Fruit fly (Drosophila melanogaster): ENCODE data around the gene mip130.

The mip130 gene

DNA sequence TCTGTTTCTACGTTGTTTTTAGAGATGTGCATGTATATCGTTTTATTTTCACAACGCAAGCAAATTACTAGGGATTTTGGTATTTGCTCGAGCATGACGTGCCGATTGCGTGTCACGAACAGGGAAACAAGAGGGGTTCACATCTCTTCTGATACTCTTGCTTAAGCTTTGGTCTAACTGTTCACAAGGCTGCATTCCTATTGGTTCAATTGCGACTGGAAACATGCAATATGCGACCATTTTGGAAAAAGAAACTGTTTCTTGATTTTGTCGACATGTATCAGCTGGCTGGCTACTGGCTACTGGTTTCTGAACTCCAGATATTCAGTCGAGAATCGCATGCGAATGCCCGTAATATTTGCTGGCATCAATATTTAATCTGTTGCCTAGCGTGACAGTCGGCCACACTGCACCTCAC lies 27.9 kb upstream of the mip130 start, which contains the start of gene Coa8 (continued):
- TF ChIP-seq CG2116 (GFP tag; optimal IDR thresholded peaks at IDR 0.05) (peak; percentile 3), CG10462 (GFP tag; optimal IDR thresholded peaks at IDR 0.05) (no peak), pfk (GFP tag; optimal IDR thresholded peaks at IDR 0.05) (no peak), CG11085 (GFP tag; IDR thresholded peaks at IDR 0.05) (0 out of 2 replicates have a peak, but pooled peaks have one; percentile 14), CG32772 (GFP tag; IDR thresholded peaks at IDR 0.05) (0 out of 2 replicates have a peak, but pooled peaks have one; percentile 47), disco-r (GFP tag; optimal IDR thresholded peaks at IDR 0.05) (no peak), Dad (GFP tag; optimal IDR thresholded peaks at IDR 0.05) (peak; percentile 19), CG2129 (GFP tag; IDR thresholded peaks at IDR 0.05; ENCODE audit: partially characterized antibody) (no peak), Oli (tag; optimal IDR thresholded peaks at IDR 0.05) (peak; percentile 17), CG14710 (tag; optimal IDR thresholded peaks at IDR 0.05) (no peak), hbn (GFP tag; IDR thresholded peaks at IDR 0.05; ENCODE audit: partially characterized antibody) (peak; percentile 37), CHES-1-like (GFP tag; optimal IDR thresholded peaks at IDR 0.05) (no peak), NFAT (GFP tag; IDR thresholded peaks at IDR 0.05) (peak; percentile 31; the same call in 1 of the 2 replicates), CG2875 (GFP tag; optimal IDR thresholded peaks at IDR 0.05) (no peak), gcm (GFP tag; optimal IDR thresholded peaks at IDR 0.05) (no peak), mirr (GFP tag; optimal IDR thresholded peaks at IDR 0.05) (peak; percentile 32), CG33213 (GFP tag; optimal IDR thresholded peaks at IDR 0.05) (no peak), vvl (GFP tag; IDR thresholded peaks at IDR 0.05) (no peak; the same call in 1 of the 2 replicates), peb (GFP tag; IDR thresholded peaks at IDR 0.05) (no peak), CG8924 (tag; optimal IDR thresholded peaks at IDR 0.05) (peak; percentile 7), Atf3 (GFP tag; optimal IDR thresholded peaks at IDR 0.05) (peak; percentile 23), fru (optimal IDR thresholded peaks at IDR 0.05) (no peak), CG12769 (tag; optimal IDR thresholded peaks at IDR 0.05) (no peak), ssp (GFP tag; IDR thresholded peaks at IDR 0.05) (peak; percentile 42; the same call in 1 of the 2 replicates), zfh1 (GFP tag; IDR thresholded peaks at IDR 0.05) (peak; percentile 46; the same call in 2 of the 3 replicates), CG13624 (GFP tag; optimal IDR thresholded peaks at IDR 0.05) (peak; percentile 40), CG18619 (GFP tag; optimal IDR thresholded peaks at IDR 0.05) (no peak), CG17568 (GFP tag; optimal IDR thresholded peaks at IDR 0.05) (no peak), CG11504 (tag; optimal IDR thresholded peaks at IDR 0.05) (no peak), CG12104 (GFP tag; optimal IDR thresholded peaks at IDR 0.05) (no peak), CG9932 (GFP tag; IDR thresholded peaks at IDR 0.05) (peak; percentile 61), tx (GFP tag; optimal IDR thresholded peaks at IDR 0.05) (no peak), H2.0 (GFP tag; IDR thresholded peaks at IDR 0.05) (0 out of 2 replicates have a peak, but pooled peaks have one; percentile 18), chn (GFP tag; optimal IDR thresholded peaks at IDR 0.05) (peak; percentile 34), CG7839 (tag; optimal IDR thresholded peaks at IDR 0.05) (no peak), CG8944 (GFP tag; optimal IDR thresholded peaks at IDR 0.05) (no peak), CG9876 (GFP tag; optimal IDR thresholded peaks at IDR 0.05) (peak; percentile 17), Adf1 (GFP tag; IDR thresholded peaks at IDR 0.05) (no peak), CG3407 (GFP tag; optimal IDR thresholded peaks at IDR 0.05) (no peak), CG7786 (GFP tag; optimal IDR thresholded peaks at IDR 0.05) (peak; percentile 22), Myb (GFP tag; optimal IDR thresholded peaks at IDR 0.05) (peak; percentile 26), scrt (GFP tag; optimal IDR thresholded peaks at IDR 0.05) (no peak), CG12744 (GFP tag; optimal IDR thresholded peaks at IDR 0.05) (no peak), CG9215 (GFP tag; IDR thresholded peaks at IDR 0.05) (peak; percentile 50), CG6765 (GFP tag; optimal IDR thresholded peaks at IDR 0.05) (peak; percentile 17), CG30403 (GFP tag; optimal IDR thresholded peaks at IDR 0.05) (peak; percentile 23), CG31441 (GFP tag; IDR thresholded peaks at IDR 0.05) (0 out of 2 replicates have a peak, but pooled peaks have one; percentile 4), knrl (GFP tag; IDR thresholded peaks at IDR 0.05; ENCODE audit: partially characterized antibody) (peak; percentile 63; the same call in 2 of the 3 replicates), dimm (GFP tag; IDR thresholded peaks at IDR 0.05) (no peak), tap (tag; optimal IDR thresholded peaks at IDR 0.05) (no peak), trem (tag; optimal IDR thresholded peaks at IDR 0.05) (peak; percentile 7), CG1602 (GFP tag; optimal IDR thresholded peaks at IDR 0.05) (no peak)
